Fruit fly (Drosophila melanogaster): Measurements from ENCODE around the gene PIG-H.

Gene PIG-H

DNA sequence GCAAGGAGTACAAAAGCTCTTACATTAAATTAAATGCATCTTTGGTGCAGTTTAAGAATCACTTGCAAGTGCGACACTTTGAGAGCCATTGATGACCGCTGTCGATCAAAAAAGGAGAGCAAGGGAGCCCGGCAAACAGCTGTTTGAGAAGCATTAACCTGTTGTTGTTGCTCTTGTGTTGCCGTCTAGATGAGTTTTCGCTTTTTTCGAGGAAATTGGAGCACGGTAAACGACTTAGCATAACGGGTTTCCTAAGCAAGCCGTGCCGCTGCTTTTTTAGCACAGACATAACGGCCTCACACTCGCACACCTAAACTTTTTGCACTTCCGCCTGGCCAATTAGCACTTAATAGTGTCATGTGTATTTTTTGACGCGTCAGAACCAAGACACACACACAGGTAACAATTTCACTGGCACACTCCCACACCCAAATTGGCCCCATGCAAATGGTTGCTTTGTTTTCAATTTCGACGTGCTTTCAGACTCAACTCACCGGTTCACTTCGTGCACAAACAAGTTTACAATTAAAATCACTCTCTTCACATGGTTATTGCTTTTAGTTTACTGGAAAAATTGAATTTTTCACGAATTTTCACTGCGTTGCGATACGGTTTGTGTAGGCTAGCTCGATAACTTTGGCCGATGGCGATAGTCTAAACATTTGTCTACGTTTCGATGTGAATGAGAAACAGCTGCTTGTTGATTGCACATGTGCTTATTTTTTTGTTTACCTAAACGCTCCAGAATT is 30.7 kb downstream of the PIG-H start, which contains the start of the genes CG10903 and CG2747:
TSS of gene CG10903 (plus strand) at position 261 of the 749 bp plus-strand sequence.
TSS of gene CG2747 (minus strand) at position 640 of the 749 bp plus-strand sequence.
- TF ChIP-seq CG13424 (tag; optimal IDR thresholded peaks at IDR 0.05) = no peak
- peak; percentile 81 for TF ChIP-seq scrt (GFP tag; optimal IDR thresholded peaks at IDR 0.05)
- TF ChIP-seq cwo (GFP tag; optimal IDR thresholded peaks at IDR 0.05) = no peak
- peak; percentile 5 for TF ChIP-seq B-H2 (GFP tag; optimal IDR thresholded peaks at IDR 0.05)
- TF ChIP-seq sens (GFP tag) = peak; percentile 67
- TF ChIP-seq prd (optimal IDR thresholded peaks at IDR 0.05) = no peak
- TF ChIP-seq prd (GFP tag; IDR thresholded peaks at IDR 0.05) = no peak
- TF ChIP-seq Mes4 (GFP tag; optimal IDR thresholded peaks at IDR 0.05) = no peak
- no peak for TF ChIP-seq CG12744 (GFP tag; optimal IDR thresholded peaks at IDR 0.05)
- TF ChIP-seq kah (GFP tag; optimal IDR thresholded peaks at IDR 0.05) = no peak
- no peak for TF ChIP-seq da (GFP tag; optimal IDR thresholded peaks at IDR 0.05)
- TF ChIP-seq Pdp1 (GFP tag; optimal IDR thresholded peaks at IDR 0.05) = peak in 1 of 2 experiments; percentile 43
- TF ChIP-seq twi (tag; optimal IDR thresholded peaks at IDR 0.05) = peak; percentile 45
- no peak for TF ChIP-seq CG18476 (GFP tag; optimal IDR thresholded peaks at IDR 0.05)
- TF ChIP-seq Dp (GFP tag; optimal IDR thresholded peaks at IDR 0.05) = peak; percentile 0
- TF ChIP-seq CG2120 (GFP tag; optimal IDR thresholded peaks at IDR 0.05) = no peak
- no peak; the same call in 1 of the 2 replicates for TF ChIP-seq onecut (GFP tag; IDR thresholded peaks at IDR 0.05)
- TF ChIP-seq ftz-f1 (GFP tag; optimal IDR thresholded peaks at IDR 0.05) = peak; percentile 24
- no peak for TF ChIP-seq btn (GFP tag; optimal IDR thresholded peaks at IDR 0.05)
- TF ChIP-seq Drgx (GFP tag; IDR thresholded peaks at IDR 0.05) = no peak
- no peak for TF ChIP-seq CG2712 (tag; optimal IDR thresholded peaks at IDR 0.05)
- TF ChIP-seq Awh (GFP tag; IDR thresholded peaks at IDR 0.05) = no peak
- no peak for TF ChIP-seq cas (GFP tag; IDR thresholded peaks at IDR 0.05)
- TF ChIP-seq CG4617 (GFP tag; optimal IDR thresholded peaks at IDR 0.05; ENCODE audit: borderline replicate concordance) = peak; percentile 76
- TF ChIP-seq CG15696 (tag; optimal IDR thresholded peaks at IDR 0.05) = no peak
- TF ChIP-seq CHES-1-like (GFP tag; optimal IDR thresholded peaks at IDR 0.05) = peak; percentile 44
- TF ChIP-seq CG14965 (GFP tag; optimal IDR thresholded peaks at IDR 0.05; ENCODE audit: borderline replicate concordance) = no peak
- TF ChIP-seq CG34422 (GFP tag; IDR thresholded peaks at IDR 0.05) = peak; percentile 25; the same call in 1 of the 3 replicates
- TF ChIP-seq crol (GFP tag; IDR thresholded peaks at IDR 0.05) = no peak
- TF ChIP-seq CG5180 (GFP tag; optimal IDR thresholded peaks at IDR 0.05) = no peak
- TF ChIP-seq exex (tag; optimal IDR thresholded peaks at IDR 0.05) = peak; percentile 39
- peak; percentile 68; the same call in 2 of the 3 replicates for TF ChIP-seq CG6791 (GFP tag; IDR thresholded peaks at IDR 0.05; ENCODE audit: partially characterized antibody)
- TF ChIP-seq Jarid2 (GFP tag; optimal IDR thresholded peaks at IDR 0.05) = no peak
- peak; percentile 77 for TF ChIP-seq Vsx1 (GFP tag; optimal IDR thresholded peaks at IDR 0.05)
- no peak for TF ChIP-seq sima (GFP tag; optimal IDR thresholded peaks at IDR 0.05)
- TF ChIP-seq CG30403 (GFP tag; optimal IDR thresholded peaks at IDR 0.05) = no peak
- TF ChIP-seq Rfx (GFP tag; IDR thresholded peaks at IDR 0.05) = 0 out of 2 replicates have a peak, but pooled peaks have one; percentile 35
- TF ChIP-seq CG13894 (tag; optimal IDR thresholded peaks at IDR 0.05) = no peak
- no peak for TF ChIP-seq D19B (GFP tag; optimal IDR thresholded peaks at IDR 0.05)
- no peak; the same call in 1 of the 2 replicates for TF ChIP-seq CG2129 (GFP tag; IDR thresholded peaks at IDR 0.05; ENCODE audit: partially characterized antibody)
- no peak for TF ChIP-seq slbo (GFP tag; IDR thresholded peaks at IDR 0.05)
- TF ChIP-seq fd102C (GFP tag; optimal IDR thresholded peaks at IDR 0.05) = no peak
- peak; percentile 17 for TF ChIP-seq CG2678 (tag; optimal IDR thresholded peaks at IDR 0.05)
- no peak for TF ChIP-seq run (tag; optimal IDR thresholded peaks at IDR 0.05)
- TF ChIP-seq Chrac-16 (GFP tag; optimal IDR thresholded peaks at IDR 0.05) = no peak
- peak; percentile 66 to 94 for TF ChIP-seq crp (GFP tag; optimal IDR thresholded peaks at IDR 0.05)
- peak; percentile 40; the same call in 1 of the 2 replicates for TF ChIP-seq klu (GFP tag; IDR thresholded peaks at IDR 0.05)
- TF ChIP-seq dpn (GFP tag; optimal IDR thresholded peaks at IDR 0.05) = peak in 1 of 2 experiments; percentile 10

All from whole organism, embryonic.